Fruit fly (Drosophila melanogaster) whole organism, embryonic: ENCODE measurements around the gene Cyp312a1.

Experiments
- Ada2b ChIP-seq: fragments of 200-800 bp; sonication (Bioruptor generic); IDR thresholded peaks from 2 replicates; pipeline ENCODE4 v1.3.6; 2022; ENCODE audit warnings: missing biosample characterization, missing genetic modification characterization
- Bgb ChIP-seq: fragments of 200-800 bp; sonication (Bioruptor generic); IDR thresholded peaks from 2 replicates; pipeline ENCODE4 v1.3.6; 2022; ENCODE audit warnings: missing biosample characterization, missing genetic modification characterization; ENCODE audit not compliant: partially characterized antibody
- Bteb2 ChIP-seq: fragments of 200-800 bp; sonication (Bioruptor generic); optimal IDR thresholded peaks from 2 replicates; lab custom pipeline; 2016; ENCODE audit warnings: missing biosample characterization, missing genetic modification characterization
- CG1024 ChIP-seq: fragments of 200-800 bp; sonication (Bioruptor generic); IDR thresholded peaks from 2 replicates; pipeline ENCODE4 v1.3.6; 2022; ENCODE audit warnings: missing biosample characterization, missing genetic modification characterization
- CG12391 ChIP-seq: fragments of 200-800 bp; sonication (Bioruptor generic); optimal IDR thresholded peaks from 3 replicates; lab custom pipeline; 2018; ENCODE audit warnings: missing biosample characterization, mild to moderate bottlenecking, missing genetic modification characterization, moderate library complexity
- CG12942 ChIP-seq: fragments of 200-800 bp; sonication (Bioruptor generic); optimal IDR thresholded peaks from 3 replicates; lab custom pipeline; 2016; ENCODE audit warnings: missing biosample characterization, missing genetic modification characterization
- CG13287 ChIP-seq: fragments of 200-800 bp; sonication (Bioruptor generic); IDR thresholded peaks from 2 replicates; pipeline ENCODE4 v1.3.6; 2022; ENCODE audit warnings: missing biosample characterization, missing genetic modification characterization; ENCODE audit not compliant: partially characterized antibody
- CG1647 ChIP-seq: fragments of 200-800 bp; sonication (Bioruptor generic); optimal IDR thresholded peaks from 3 replicates; lab custom pipeline; 2016; ENCODE audit warnings: missing biosample characterization, missing genetic modification characterization
- CG16813 ChIP-seq: fragments of 200-800 bp; sonication (Bioruptor generic); IDR thresholded peaks from 3 replicates; pipeline ENCODE4 v1.3.6; 2022; ENCODE audit warnings: missing biosample characterization, missing genetic modification characterization; ENCODE audit not compliant: partially characterized antibody
- CG18764 ChIP-seq: fragments of 200-800 bp; sonication (Bioruptor generic); optimal IDR thresholded peaks from 3 replicates; lab custom pipeline; 2016; ENCODE audit warnings: missing biosample characterization, missing genetic modification characterization
- CG2120 ChIP-seq: fragments of 200-800 bp; sonication (Bioruptor generic); optimal IDR thresholded peaks from 3 replicates; lab custom pipeline; 2016; ENCODE audit warnings: missing biosample characterization, missing genetic modification characterization
- CG32767 ChIP-seq: fragments of 200-800 bp; sonication (Bioruptor generic); IDR thresholded peaks from 2 replicates; pipeline ENCODE4 v1.3.6; 2022; ENCODE audit warnings: missing biosample characterization, missing genetic modification characterization
- CG6813 ChIP-seq: fragments of 200-800 bp; sonication (Bioruptor generic); optimal IDR thresholded peaks from 2 replicates; lab custom pipeline; 2017; ENCODE audit warnings: missing biosample characterization, missing genetic modification characterization, mild to moderate bottlenecking, moderate library complexity, missing genetic modification reagents
- CG8089 ChIP-seq: fragments of 200-800 bp; sonication (Bioruptor generic); optimal IDR thresholded peaks from 3 replicates; lab custom pipeline; 2016; ENCODE audit warnings: missing biosample characterization, missing genetic modification characterization
- CG9609 ChIP-seq: fragments of 200-800 bp; sonication (Bioruptor generic); optimal IDR thresholded peaks from 3 replicates; lab custom pipeline; 2016; ENCODE audit warnings: missing biosample characterization, missing genetic modification characterization
- CkIIα-i1 ChIP-seq: fragments of 200-800 bp; sonication (Bioruptor generic); IDR thresholded peaks from 2 replicates; pipeline ENCODE4 v1.3.6; 2022; ENCODE audit warnings: missing biosample characterization, missing genetic modification characterization
- Deaf1 ChIP-seq: fragments of 200-800 bp; optimal IDR thresholded peaks from 3 replicates; lab custom pipeline; 2019; ENCODE audit warnings: missing biosample characterization, mild to moderate bottlenecking, missing genetic modification characterization, moderate library complexity
- Dek ChIP-seq: fragments of 200-800 bp; sonication (Bioruptor generic); optimal IDR thresholded peaks from 3 replicates; lab custom pipeline; 2019; ENCODE audit warnings: missing biosample characterization, mild to moderate bottlenecking, missing genetic modification characterization, moderate library complexity
- Dref ChIP-seq: fragments of 200-800 bp; sonication (Bioruptor generic); IDR thresholded peaks from 2 replicates; pipeline ENCODE4 v1.3.6; 2022; ENCODE audit warnings: missing biosample characterization, missing genetic modification characterization
- Ets65A ChIP-seq: fragments of 200-800 bp; sonication (Bioruptor generic); peaks from one replicate; lab custom pipeline; 2016; ENCODE audit warnings: missing biosample characterization, missing genetic modification characterization
- HLH4C ChIP-seq: fragments of 200-800 bp; sonication (Bioruptor generic); IDR thresholded peaks from 3 replicates; pipeline ENCODE4 v1.3.6; 2022; ENCODE audit warnings: missing biosample characterization, missing genetic modification characterization; ENCODE audit not compliant: partially characterized antibody
- Hr51 ChIP-seq, 2 experiments: fragments of 200-800 bp; sonication (Bioruptor generic); optimal IDR thresholded peaks; 2 replicates in 1 of 2; 3 replicates in 1 of 2; lab custom pipeline; 2016 to 2018; ENCODE audit warnings: missing biosample characterization in 2 of 2, missing genetic modification characterization in 2 of 2, mild to moderate bottlenecking in 1 of 2, moderate library complexity in 1 of 2
- NC2α ChIP-seq: fragments of 200-800 bp; sonication (Bioruptor generic); optimal IDR thresholded peaks from 2 replicates; lab custom pipeline; 2016; ENCODE audit warnings: missing biosample characterization, missing genetic modification characterization
- Nf-YC ChIP-seq: fragments of 200-800 bp; optimal IDR thresholded peaks from 3 replicates; lab custom pipeline; 2019; ENCODE audit warnings: missing biosample characterization, mild to moderate bottlenecking, missing genetic modification characterization, moderate library complexity
- NfI ChIP-seq: fragments of 200-800 bp; sonication (Bioruptor generic); optimal IDR thresholded peaks from 3 replicates; lab custom pipeline; 2018; ENCODE audit warnings: missing biosample characterization, mild to moderate bottlenecking, missing genetic modification characterization, moderate library complexity
- Oaz ChIP-seq: fragments of 200-800 bp; sonication (Bioruptor generic); IDR thresholded peaks from 2 replicates; pipeline ENCODE4 v1.3.6; 2022; ENCODE audit warnings: missing biosample characterization, missing genetic modification characterization
- Ravus ChIP-seq: fragments of 200-800 bp; sonication (Bioruptor generic); IDR thresholded peaks from 2 replicates; pipeline ENCODE4 v1.3.6; 2022; ENCODE audit warnings: missing biosample characterization, missing genetic modification characterization
- Scr ChIP-seq: fragments of 200-800 bp; sonication (Bioruptor generic); IDR thresholded peaks from 2 replicates; pipeline ENCODE4 v1.3.6; 2022; ENCODE audit warnings: missing biosample characterization, missing genetic modification characterization; ENCODE audit not compliant: partially characterized antibody
- Spps ChIP-seq: fragments of 200-800 bp; sonication (Bioruptor generic); optimal IDR thresholded peaks from 2 replicates; lab custom pipeline; 2018; ENCODE audit warnings: missing biosample characterization, mild to moderate bottlenecking, missing genetic modification characterization
- bcd ChIP-seq: fragments of 200-800 bp; sonication (Bioruptor generic); optimal IDR thresholded peaks from 2 replicates; lab custom pipeline; 2017; ENCODE audit warnings: missing biosample characterization, mild to moderate bottlenecking, missing genetic modification characterization
- chif ChIP-seq, 2 experiments: fragments of 200-800 bp; sonication (Bioruptor generic); optimal IDR thresholded peaks; 3 replicates each; lab custom pipeline; 2016; ENCODE audit warnings: missing biosample characterization in 2 of 2, missing genetic modification characterization in 2 of 2
- cwo ChIP-seq: fragments of 200-800 bp; sonication (Bioruptor generic); optimal IDR thresholded peaks from 3 replicates; lab custom pipeline; 2017; ENCODE audit warnings: missing biosample characterization, missing genetic modification characterization, mild to moderate bottlenecking, moderate library complexity, missing genetic modification reagents
- dati ChIP-seq: fragments of 200-800 bp; sonication (Bioruptor generic); IDR thresholded peaks from 2 replicates; pipeline ENCODE4 v1.3.6; 2022; ENCODE audit warnings: missing biosample characterization, missing genetic modification characterization
- ems ChIP-seq: fragments of 200-800 bp; sonication (Bioruptor generic); optimal IDR thresholded peaks from 3 replicates; lab custom pipeline; 2016; ENCODE audit warnings: missing biosample characterization, missing genetic modification characterization
- ewg ChIP-seq: fragments of 200-800 bp; sonication (Bioruptor generic); optimal IDR thresholded peaks from 3 replicates; lab custom pipeline; 2017; ENCODE audit warnings: mild to moderate bottlenecking, missing biosample characterization, missing genetic modification reagents, missing genetic modification characterization
- fd64A ChIP-seq: fragments of 200-800 bp; sonication (Bioruptor generic); optimal IDR thresholded peaks from 3 replicates; lab custom pipeline; 2018; ENCODE audit warnings: missing biosample characterization, mild to moderate bottlenecking, missing genetic modification characterization
- fu2 ChIP-seq: fragments of 200-800 bp; sonication (Bioruptor generic); optimal IDR thresholded peaks from 2 replicates; lab custom pipeline; 2016; ENCODE audit warnings: missing biosample characterization, missing genetic modification characterization
- gcm2 ChIP-seq: fragments of 200-800 bp; sonication (Bioruptor generic); optimal IDR thresholded peaks from 2 replicates; lab custom pipeline; 2016; ENCODE audit warnings: missing biosample characterization, missing genetic modification characterization
- grau ChIP-seq: fragments of 200-800 bp; optimal IDR thresholded peaks from 3 replicates; lab custom pipeline; 2019; ENCODE audit warnings: missing biosample characterization, mild to moderate bottlenecking, missing genetic modification characterization, moderate library complexity
- gsb-n ChIP-seq: fragments of 200-800 bp; sonication (Bioruptor generic); optimal IDR thresholded peaks from 3 replicates; lab custom pipeline; 2018; ENCODE audit warnings: missing biosample characterization, mild to moderate bottlenecking, missing genetic modification characterization
- ham ChIP-seq: fragments of 200-800 bp; sonication (Bioruptor generic); IDR thresholded peaks from 2 replicates; pipeline ENCODE4 v1.3.6; 2022; ENCODE audit warnings: missing biosample characterization, missing genetic modification characterization
- kah ChIP-seq: fragments of 200-800 bp; sonication (Bioruptor generic); optimal IDR thresholded peaks from 2 replicates; lab custom pipeline; 2018; ENCODE audit warnings: missing biosample characterization, mild to moderate bottlenecking, missing genetic modification characterization
- kay ChIP-seq: fragments of 200-800 bp; sonication (Bioruptor generic); optimal IDR thresholded peaks from 2 replicates; lab custom pipeline; 2016; ENCODE audit warnings: missing biosample characterization, missing genetic modification characterization
- knrl ChIP-seq: fragments of 200-800 bp; sonication (Bioruptor generic); IDR thresholded peaks from 3 replicates; pipeline ENCODE4 v1.3.6; 2022; ENCODE audit warnings: missing biosample characterization, missing genetic modification characterization; ENCODE audit not compliant: partially characterized antibody
- mirr ChIP-seq: fragments of 200-800 bp; sonication (Bioruptor generic); optimal IDR thresholded peaks from 3 replicates; lab custom pipeline; 2018; ENCODE audit warnings: missing biosample characterization, mild to moderate bottlenecking, missing genetic modification characterization
- pnt ChIP-seq: fragments of 200-800 bp; sonication (Bioruptor generic); optimal IDR thresholded peaks from 3 replicates; lab custom pipeline; 2016; ENCODE audit warnings: missing biosample characterization, missing genetic modification characterization
- sna ChIP-seq: fragments of 200-800 bp; sonication (Bioruptor generic); IDR thresholded peaks from 2 replicates; pipeline ENCODE4 v1.3.6; 2022; ENCODE audit warnings: missing biosample characterization, missing genetic modification characterization; ENCODE audit not compliant: partially characterized antibody
- sob ChIP-seq: fragments of 200-800 bp; sonication (Bioruptor generic); IDR thresholded peaks from 2 replicates; pipeline ENCODE4 v1.3.6; 2022; ENCODE audit warnings: missing biosample characterization, missing genetic modification characterization
- sr ChIP-seq: fragments of 200-800 bp; sonication (Bioruptor generic); IDR thresholded peaks from 3 replicates; pipeline ENCODE4 v1.3.6; 2022; ENCODE audit warnings: missing biosample characterization, missing genetic modification characterization
- toy ChIP-seq: fragments of 200-800 bp; sonication (Bioruptor generic); IDR thresholded peaks from 2 replicates; pipeline ENCODE4 v1.3.6; 2022; ENCODE audit warnings: missing biosample characterization, missing genetic modification characterization

Gene Cyp312a1

DNA sequence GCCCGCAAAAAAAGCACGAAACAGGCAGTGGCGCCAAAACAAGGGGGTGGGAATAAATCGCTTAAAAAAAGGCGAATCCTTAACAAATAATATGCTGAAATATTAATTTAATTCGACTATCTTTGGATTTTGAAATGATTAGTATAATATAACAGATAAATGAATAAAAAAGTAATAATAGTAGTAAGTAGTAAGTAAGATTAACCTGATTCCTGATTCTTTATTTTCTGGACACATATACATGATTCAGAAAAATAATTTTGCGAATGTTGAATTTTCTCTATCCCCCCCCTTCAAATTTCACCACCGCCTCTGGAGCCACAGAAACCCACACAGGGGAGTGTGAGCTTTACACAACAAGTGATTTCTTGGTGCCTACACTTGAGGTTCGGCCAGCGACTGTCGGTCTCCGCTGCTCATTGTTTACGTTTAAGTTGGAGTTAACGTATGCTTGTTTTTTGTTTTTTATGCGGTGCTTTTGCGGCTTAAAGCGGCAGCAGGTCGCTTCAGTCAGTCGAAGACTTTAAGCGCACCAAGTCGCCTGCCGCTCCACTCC, 16.0 kb upstream of the Cyp312a1 start, which contains the start of gene CG7330 (continued):
- TF ChIP-seq toy (GFP tag; lab: Robert Waterston, UW), result peak; percentile 43; the same call in 1 of the 2 replicates
- TF ChIP-seq knrl, result no peak
- TF ChIP-seq Deaf1 (tag; lab: Kevin White, UChicago), result peak; percentile 75
- peak; percentile 88 for TF ChIP-seq ewg
- no peak for TF ChIP-seq CG13287 (GFP tag; lab: Robert Waterston, UW)
- peak; percentile 84 for TF ChIP-seq CG6813 (GFP tag; lab: Kevin White, UChicago)
- TF ChIP-seq Nf-YC (tag; lab: Kevin White, UChicago), result peak; percentile 86
- TF ChIP-seq Hr51 (GFP tag; optimal IDR thresholded peaks at IDR 0.05; lab: Kevin White, UChicago), result peak; percentile 39 to 99
- peak; percentile 89 for TF ChIP-seq Ets65A
- no peak; the same call in none of the 2 replicates for TF ChIP-seq Ada2b (GFP tag; lab: Robert Waterston, UW)
- peak; percentile 91 for TF ChIP-seq Dek (tag; lab: Kevin White, UChicago)
- TF ChIP-seq CG18764 (GFP tag; lab: Kevin White, UChicago), result peak; percentile 73
- TF ChIP-seq gsb-n (tag; lab: Kevin White, UChicago), result peak; percentile 80
- TF ChIP-seq CG8089 (GFP tag; lab: Kevin White, UChicago), result no peak
- TF ChIP-seq Dref, result no peak
- TF ChIP-seq Scr (GFP tag; lab: Robert Waterston, UW), result no peak
- peak; percentile 32; the same call in 1 of the 2 replicates for TF ChIP-seq CkIIα-i1 (GFP tag; lab: Robert Waterston, UW)
- TF ChIP-seq ems (GFP tag; lab: Kevin White, UChicago), result peak; percentile 60
- TF ChIP-seq HLH4C (GFP tag; lab: Robert Waterston, UW), result no peak
- peak; percentile 64 for TF ChIP-seq CG1024 (GFP tag; lab: Robert Waterston, UW)
- no peak; the same call in 1 of the 2 replicates for TF ChIP-seq dati (GFP tag; lab: Robert Waterston, UW)
- TF ChIP-seq CG16813 (GFP tag; lab: Robert Waterston, UW), result no peak
- peak; percentile 42 for TF ChIP-seq fu2 (GFP tag; lab: Kevin White, UChicago)
- TF ChIP-seq grau (tag; lab: Kevin White, UChicago), result peak; percentile 95
- TF ChIP-seq fd64A (GFP tag; lab: Kevin White, UChicago), result peak; percentile 32
- TF ChIP-seq Bteb2, result peak; percentile 66
- TF ChIP-seq sr, result 0 out of 3 replicates have a peak, but pooled peaks have one; percentile 25
- peak; percentile 29 for TF ChIP-seq gcm2 (GFP tag; lab: Kevin White, UChicago)
- peak; percentile 91 for TF ChIP-seq bcd
- TF ChIP-seq cwo, result peak; percentile 92
- TF ChIP-seq CG12942 (GFP tag; lab: Kevin White, UChicago), result peak; percentile 90
- no peak for TF ChIP-seq NC2α
- TF ChIP-seq CG32767 (GFP tag; lab: Robert Waterston, UW), result peak; percentile 90
- peak; percentile 86 for TF ChIP-seq NfI (GFP tag; lab: Kevin White, UChicago)
- TF ChIP-seq Bgb (GFP tag; lab: Robert Waterston, UW), result no peak
- peak; percentile 82 for TF ChIP-seq CG2120 (GFP tag; lab: Kevin White, UChicago)
- TF ChIP-seq sob (GFP tag; lab: Robert Waterston, UW), result peak; percentile 86
- peak; percentile 19 for TF ChIP-seq pnt (GFP tag; lab: Kevin White, UChicago)
- TF ChIP-seq ham (GFP tag; lab: Robert Waterston, UW), result no peak
- peak; percentile 46 to 49 for TF ChIP-seq chif (GFP tag; optimal IDR thresholded peaks at IDR 0.05; lab: Kevin White, UChicago)
- TF ChIP-seq CG1647, result peak; percentile 36
- no peak for TF ChIP-seq sna
- TF ChIP-seq kah (GFP tag; lab: Kevin White, UChicago), result peak; percentile 87
- peak; percentile 80 for TF ChIP-seq Oaz (GFP tag; lab: Robert Waterston, UW)
- TF ChIP-seq kay, result peak; percentile 77
- peak; percentile 92 for TF ChIP-seq CG12391 (tag; lab: Kevin White, UChicago)
- TF ChIP-seq Ravus, result peak; percentile 54
- TF ChIP-seq mirr (GFP tag; lab: Kevin White, UChicago), result peak; percentile 43
- peak; percentile 23 for TF ChIP-seq CG9609 (GFP tag; lab: Kevin White, UChicago)
- TF ChIP-seq Spps, result no peak
